Worm (Caenorhabditis elegans) whole organism, early embryonic: ENCODE data around the gene ent-3.

ENCODE experiments used
- aly-1 ChIP-seq: sonication (generic microtip); optimal IDR thresholded peaks from 2 replicates; lab custom pipeline; 2016; ENCODE audit warnings: missing genetic modification characterization, missing compliant biosample characterization
- ama-1 ChIP-seq: fragments of 150-350 bp; optimal IDR thresholded peaks from 2 replicates; lab custom pipeline; 2014
- ceh-13 ChIP-seq: fragments of 200-800 bp; sonication (Bioruptor generic); optimal IDR thresholded peaks from 2 replicates; lab custom pipeline; 2018; ENCODE audit warnings: mild to moderate bottlenecking, missing genetic modification characterization, missing compliant biosample characterization
- ceh-36 ChIP-seq: sonication (generic microtip); optimal IDR thresholded peaks from 2 replicates; lab custom pipeline; 2016; ENCODE audit warnings: missing genetic modification characterization, inconsistent platforms, missing compliant biosample characterization
- flt-1 ChIP-seq: fragments of 200-800 bp; sonication (Bioruptor generic); IDR thresholded peaks from 2 replicates; pipeline ENCODE4 v1.3.6; 2022; ENCODE audit warnings: missing genetic modification characterization, missing compliant biosample characterization
- hmbx-1 ChIP-seq: sonication (generic microtip); optimal IDR thresholded peaks from 2 replicates; lab custom pipeline; 2016; ENCODE audit warnings: mild to moderate bottlenecking, missing genetic modification characterization, missing compliant biosample characterization
- hmg-4 ChIP-seq: fragments of 200-800 bp; sonication (Bioruptor generic); optimal IDR thresholded peaks from 2 replicates; lab custom pipeline; 2018; ENCODE audit warnings: mild to moderate bottlenecking, missing genetic modification characterization, missing compliant biosample characterization
- hnd-1 ChIP-seq: sonication (generic microtip); optimal IDR thresholded peaks from 2 replicates; lab custom pipeline; 2016; ENCODE audit warnings: missing genetic modification characterization, missing compliant biosample characterization
- scrt-1 ChIP-seq: fragments of 200-800 bp; sonication (Bioruptor generic); IDR thresholded peaks from 2 replicates; pipeline ENCODE4 v1.3.6; 2022; ENCODE audit warnings: missing genetic modification characterization, missing compliant biosample characterization
- sea-1 ChIP-seq: fragments of 200-800 bp; sonication (Bioruptor generic); conservative IDR thresholded peaks from 2 replicates; pipeline ENCODE4 v1.3.6; 2022; ENCODE audit warnings: missing genetic modification characterization, missing compliant biosample characterization
- tbx-11 ChIP-seq: fragments of 200-800 bp; sonication (Bioruptor generic); IDR thresholded peaks from 2 replicates; pipeline ENCODE4 v1.3.6; 2022; ENCODE audit warnings: missing genetic modification characterization, missing compliant biosample characterization
- tbx-37 ChIP-seq: fragments of 200-800 bp; sonication (Bioruptor generic); conservative IDR thresholded peaks from 2 replicates; pipeline ENCODE4 v1.3.6; 2022; ENCODE audit warnings: missing genetic modification reagents, missing genetic modification characterization, missing compliant biosample characterization
- tra-4 ChIP-seq: sonication (generic microtip); optimal IDR thresholded peaks from 2 replicates; lab custom pipeline; 2017; ENCODE audit warnings: missing genetic modification characterization, missing compliant biosample characterization

ce11 chrV:14230788-14231583, 4.9 kb downstream of the ent-3 start:
- TF ChIP-seq ama-1 = no peak
- no peak for TF ChIP-seq sea-1
- no peak for TF ChIP-seq tbx-37 (GFP tag; lab: Robert Waterston, UW)
- no peak for TF ChIP-seq hnd-1
- no peak for TF ChIP-seq tra-4
- TF ChIP-seq flt-1 (GFP tag; lab: Robert Waterston, UW) = no peak
- no peak for TF ChIP-seq aly-1 (tag; lab: Kevin White, UChicago)
- no peak for TF ChIP-seq hmg-4 (GFP tag; lab: Kevin White, UChicago)
- no peak for TF ChIP-seq ceh-36 (tag; lab: Kevin White, UChicago)
- no peak for TF ChIP-seq hmbx-1
- no peak for TF ChIP-seq ceh-13 (GFP tag; lab: Kevin White, UChicago)
- no peak for TF ChIP-seq scrt-1 (GFP tag; lab: Robert Waterston, UW)
- no peak for TF ChIP-seq tbx-11 (GFP tag; lab: Robert Waterston, UW)
